5 worm cellular contexts compared by ENCODE assay signal in genomic region chrII:5744342-5744741, ce11.
TF ChIP-seq lines count a peak whose summit lies in the region.

No protein-coding gene starts in this region.

TF ChIP-seq in whole organism, L1 larva, 84 proteins besides CTCF, POLR2A, EP300 and RAD21:
- TF ChIP-seq elt-2 (tag; optimal IDR thresholded peaks at IDR 0.05; lab: Kevin White, UChicago) (peak; percentile 91), hlh-4 (tag; optimal IDR thresholded peaks at IDR 0.05; lab: Kevin White, UChicago) (no peak), pag-3 (tag; optimal IDR thresholded peaks at IDR 0.05; lab: Kevin White, UChicago; ENCODE audit: borderline replicate concordance, insufficient read depth) (no peak)
TF ChIP-seq in whole organism, L1 larva: peak in this region for 1.

TF ChIP-seq in whole organism, L2 larva, 48 proteins besides CTCF, POLR2A, EP300 and RAD21:
- TF ChIP-seq fos-1 (tag; optimal IDR thresholded peaks at IDR 0.05; lab: Kevin White, UChicago) (peak; percentile 48), sma-3 (GFP tag; optimal IDR thresholded peaks at IDR 0.05; lab: Kevin White, UChicago) (no peak), elt-1 (tag; optimal IDR thresholded peaks at IDR 0.05; lab: Kevin White, UChicago) (no peak), nhr-23 (tag; optimal IDR thresholded peaks at IDR 0.05; lab: Kevin White, UChicago) (no peak)

TF ChIP-seq in whole organism, L3 larva, 47 proteins besides CTCF, POLR2A, EP300 and RAD21:
- TF ChIP-seq pqm-1 (tag; optimal IDR thresholded peaks at IDR 0.05; lab: Kevin White, UChicago) (peak; percentile 16), elt-1 (tag; optimal IDR thresholded peaks at IDR 0.05; lab: Kevin White, UChicago) (no peak), elt-2 (tag; optimal IDR thresholded peaks at IDR 0.05; lab: Kevin White, UChicago) (peak; percentile 95)

TF ChIP-seq in whole organism, L4 larva, 104 proteins besides CTCF, POLR2A, EP300 and RAD21:
- no peak for TF ChIP-seq attf-4 (tag; optimal IDR thresholded peaks at IDR 0.05; lab: Kevin White, UChicago)
- TF ChIP-seq pqm-1 (tag; optimal IDR thresholded peaks at IDR 0.05; lab: Kevin White, UChicago), result peak; percentile 52
- peak; percentile 55 for TF ChIP-seq dmd-6 (GFP tag; IDR thresholded peaks at IDR 0.05; lab: Robert Waterston, UW)
- peak; percentile 59 for TF ChIP-seq dve-1 (tag; optimal IDR thresholded peaks at IDR 0.05; lab: Kevin White, UChicago; ENCODE audit: insufficient read depth)
- no peak for TF ChIP-seq aly-2 (tag; optimal IDR thresholded peaks at IDR 0.05; lab: Kevin White, UChicago)
- TF ChIP-seq daf-16 (GFP tag; optimal IDR thresholded peaks at IDR 0.05; lab: Kevin White, UChicago), result no peak
- TF ChIP-seq daf-16 (tag; optimal IDR thresholded peaks at IDR 0.05; lab: Kevin White, UChicago), result no peak
- TF ChIP-seq mxl-2 (GFP tag; conservative IDR thresholded peaks at IDR 0.05; lab: Robert Waterston, UW), result no peak

TF ChIP-seq in whole organism, young adult, 124 proteins besides CTCF, POLR2A, EP300 and RAD21:
- TF ChIP-seq lin-54 (GFP tag; optimal IDR thresholded peaks at IDR 0.05; lab: Kevin White, UChicago) (no peak), egl-18 (GFP tag; IDR thresholded peaks at IDR 0.05; lab: Robert Waterston, UW) (no peak), nhr-80 (tag; optimal IDR thresholded peaks at IDR 0.05; lab: Kevin White, UChicago) (peak; percentile 67)
